Fruit fly (Drosophila melanogaster): Measurements from ENCODE around the gene CG7900.
A peak's percentile ranks its signal among the peaks of the same experiment; 100 is the strongest.

The CG7900 gene

DNA sequence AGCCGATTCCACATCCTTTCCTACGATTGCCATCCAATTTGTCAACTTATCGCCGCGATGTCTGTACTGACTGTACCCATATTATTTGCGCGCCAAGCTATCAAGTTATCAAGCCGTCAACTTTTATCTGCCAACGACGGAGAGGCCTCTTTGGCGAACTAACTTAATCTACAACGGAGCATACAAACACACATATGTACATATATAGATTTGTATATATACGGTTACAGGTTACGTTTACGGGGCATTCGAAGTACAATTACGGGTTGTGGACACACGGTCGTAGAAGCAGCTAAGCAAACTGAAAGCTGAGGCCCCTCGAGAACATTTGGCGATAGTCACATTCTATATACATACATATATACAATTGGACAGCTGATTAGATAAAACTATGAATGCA, 21.3 kb downstream of the CG7900 start (continued):
- TF ChIP-seq Gug (GFP tag; IDR thresholded peaks at IDR 0.05) (no peak), phol (tag; optimal IDR thresholded peaks at IDR 0.05) (no peak), CG15011 (GFP tag; optimal IDR thresholded peaks at IDR 0.05) (no peak), CG18476 (GFP tag; optimal IDR thresholded peaks at IDR 0.05) (peak; percentile 7), CG12071 (GFP tag; optimal IDR thresholded peaks at IDR 0.05) (peak; percentile 44), CG7556 (GFP tag; optimal IDR thresholded peaks at IDR 0.05) (peak; percentile 18), HHEX (GFP tag; optimal IDR thresholded peaks at IDR 0.05) (peak; percentile 53), bab2 (GFP tag; optimal IDR thresholded peaks at IDR 0.05) (no peak), Hmr (GFP tag; optimal IDR thresholded peaks at IDR 0.05) (peak; percentile 79), CG6813 (GFP tag; optimal IDR thresholded peaks at IDR 0.05) (peak; percentile 52), chn (GFP tag; optimal IDR thresholded peaks at IDR 0.05) (no peak), CG12769 (tag; optimal IDR thresholded peaks at IDR 0.05) (peak; percentile 66), Ada2b (GFP tag; IDR thresholded peaks at IDR 0.05) (no peak), fd3F (GFP tag; optimal IDR thresholded peaks at IDR 0.05) (peak; percentile 57), Dfd (GFP tag; optimal IDR thresholded peaks at IDR 0.05) (no peak), CG1602 (GFP tag; optimal IDR thresholded peaks at IDR 0.05) (no peak), CG15514 (GFP tag; optimal IDR thresholded peaks at IDR 0.05) (peak; percentile 63), sob (GFP tag; IDR thresholded peaks at IDR 0.05) (peak; percentile 45; the same call in 1 of the 2 replicates), Hey (tag; optimal IDR thresholded peaks at IDR 0.05) (peak; percentile 36), Stat92E (GFP tag; optimal IDR thresholded peaks at IDR 0.05) (no peak), Dbx (GFP tag; IDR thresholded peaks at IDR 0.05) (peak; percentile 48; the same call in 1 of the 3 replicates), CG14014 (GFP tag; IDR thresholded peaks at IDR 0.05) (peak; percentile 40; the same call in 1 of the 2 replicates), chm (GFP tag; IDR thresholded peaks at IDR 0.05) (peak; percentile 42; the same call in 1 of the 2 replicates), Ravus (GFP tag; IDR thresholded peaks at IDR 0.05) (no peak), danr (GFP tag; IDR thresholded peaks at IDR 0.05) (no peak), ems (GFP tag; optimal IDR thresholded peaks at IDR 0.05) (no peak), bigmax (GFP tag; optimal IDR thresholded peaks at IDR 0.05) (peak; percentile 25), CG9609 (GFP tag; optimal IDR thresholded peaks at IDR 0.05) (no peak), tup (GFP tag; optimal IDR thresholded peaks at IDR 0.05) (no peak), cad (GFP tag; optimal IDR thresholded peaks at IDR 0.05) (no peak), CG6654 (GFP tag; optimal IDR thresholded peaks at IDR 0.05) (no peak), trh (GFP tag; optimal IDR thresholded peaks at IDR 0.05) (no peak), sna (GFP tag; IDR thresholded peaks at IDR 0.05; ENCODE audit: partially characterized antibody) (no peak), CG8359 (GFP tag; optimal IDR thresholded peaks at IDR 0.05; ENCODE audit: borderline replicate concordance) (no peak), ato (GFP tag; IDR thresholded peaks at IDR 0.05; ENCODE audit: partially characterized antibody) (no peak), CG1647 (GFP tag; optimal IDR thresholded peaks at IDR 0.05) (peak; percentile 13), CG2875 (GFP tag; optimal IDR thresholded peaks at IDR 0.05) (no peak), CG1233 (GFP tag; optimal IDR thresholded peaks at IDR 0.05) (peak; percentile 31), CG16863 (GFP tag; optimal IDR thresholded peaks at IDR 0.05) (no peak), Mrtf (GFP tag; IDR thresholded peaks at IDR 0.05) (no peak), bowl (GFP tag; IDR thresholded peaks at IDR 0.05) (no peak), Opbp (GFP tag; IDR thresholded peaks at IDR 0.05; ENCODE audit: partially characterized antibody) (no peak), CG30431 (GFP tag; optimal IDR thresholded peaks at IDR 0.05) (no peak), Atf6 (GFP tag; IDR thresholded peaks at IDR 0.05) (peak; percentile 56; the same call in 1 of the 2 replicates), Asciz (GFP tag; optimal IDR thresholded peaks at IDR 0.05) (peak; percentile 23), CG30020 (tag; optimal IDR thresholded peaks at IDR 0.05) (no peak), lov (optimal IDR thresholded peaks at IDR 0.05) (no peak), lov (GFP tag; IDR thresholded peaks at IDR 0.05) (no peak), Eip74EF (GFP tag; optimal IDR thresholded peaks at IDR 0.05) (no peak), CG13296 (GFP tag; optimal IDR thresholded peaks at IDR 0.05) (peak; percentile 62)

Measured in whole organism, embryonic.